Fruit fly (Drosophila melanogaster) whole organism, prepupa: ENCODE measurements around the gene ND-23.

Experiments
- CG10669 ChIP-seq: fragments of 200-800 bp; sonication (Bioruptor generic); optimal IDR thresholded peaks from 3 replicates; lab custom pipeline; 2018; ENCODE audit warnings: missing biosample characterization, mild to moderate bottlenecking, missing genetic modification characterization, moderate library complexity
- CG11294 ChIP-seq: fragments of 200-800 bp; sonication (Bioruptor generic); IDR thresholded peaks from 2 replicates; pipeline ENCODE4 v1.3.6; 2022; ENCODE audit warnings: missing biosample characterization, missing genetic modification characterization
- CG1621 ChIP-seq: fragments of 200-800 bp; sonication (Bioruptor generic); optimal IDR thresholded peaks from 3 replicates; lab custom pipeline; 2018; ENCODE audit warnings: missing biosample characterization, mild to moderate bottlenecking, missing genetic modification characterization
- CG16779 ChIP-seq: fragments of 200-800 bp; sonication (Bioruptor generic); optimal IDR thresholded peaks from 3 replicates; lab custom pipeline; 2017; ENCODE audit warnings: missing biosample characterization, mild to moderate bottlenecking, missing genetic modification characterization
- CG32006 ChIP-seq: fragments of 200-800 bp; sonication (Bioruptor generic); optimal IDR thresholded peaks from 3 replicates; lab custom pipeline; 2017; ENCODE audit warnings: missing biosample characterization, mild to moderate bottlenecking, missing genetic modification characterization
- CG6163 ChIP-seq: fragments of 200-800 bp; sonication (Bioruptor generic); IDR thresholded peaks from 3 replicates; pipeline ENCODE4 v1.3.6; 2022; ENCODE audit warnings: missing biosample characterization, missing genetic modification characterization
- CG6792 ChIP-seq: fragments of 200-800 bp; sonication (Bioruptor generic); optimal IDR thresholded peaks from 3 replicates; lab custom pipeline; 2016; ENCODE audit warnings: missing biosample characterization, missing genetic modification characterization
- CG8632 ChIP-seq: fragments of 200-800 bp; sonication (Bioruptor generic); optimal IDR thresholded peaks from 3 replicates; lab custom pipeline; 2016; ENCODE audit warnings: missing biosample characterization, missing genetic modification characterization
- Ets96B ChIP-seq: fragments of 200-800 bp; optimal IDR thresholded peaks from 2 replicates; lab custom pipeline; 2019; ENCODE audit warnings: missing biosample characterization, mild to moderate bottlenecking, missing genetic modification characterization, moderate library complexity
- Gug ChIP-seq: fragments of 200-800 bp; sonication (Bioruptor generic); IDR thresholded peaks from 2 replicates; pipeline ENCODE4 v1.3.6; 2022; ENCODE audit warnings: missing biosample characterization, missing genetic modification characterization
- Sox15 ChIP-seq: fragments of 200-800 bp; sonication (Bioruptor generic); optimal IDR thresholded peaks from 3 replicates; lab custom pipeline; 2016; ENCODE audit warnings: missing biosample characterization, missing genetic modification characterization

DNA sequence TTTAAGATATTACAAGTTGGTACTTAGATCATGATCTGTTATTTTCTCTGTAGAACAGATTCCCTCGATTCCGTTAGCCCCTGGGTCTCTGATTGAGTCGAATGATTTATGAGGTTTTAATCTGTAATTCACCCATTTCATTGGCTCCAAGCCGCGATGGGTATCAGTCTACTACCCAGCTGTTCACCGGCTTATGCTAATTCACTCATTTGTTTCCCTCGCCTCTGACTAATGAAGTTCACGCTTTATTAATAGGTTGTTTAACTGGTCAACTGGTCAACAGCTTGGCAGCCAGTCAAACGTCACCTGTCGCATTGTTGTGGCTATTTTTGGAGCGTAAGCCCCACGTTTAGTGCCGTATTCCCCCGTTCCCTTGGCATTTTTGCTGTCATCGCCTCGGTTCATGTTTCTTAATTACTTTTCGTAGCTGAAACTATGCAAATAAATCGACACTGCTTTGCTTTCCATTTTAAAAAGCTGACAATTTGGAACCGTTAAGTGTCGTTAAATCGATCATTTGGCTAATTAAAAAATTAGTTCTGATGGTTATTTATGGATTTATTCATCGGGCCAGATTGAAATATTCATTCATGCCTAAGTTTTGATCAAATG, 36.0 kb upstream of the ND-23 start:
- TF ChIP-seq CG16779 (no peak), CG6163 (no peak), CG10669 (no peak), Sox15 (GFP tag; lab: Kevin White, UChicago) (no peak), CG8632 (GFP tag; lab: Kevin White, UChicago) (no peak), CG6792 (GFP tag; lab: Kevin White, UChicago) (no peak), CG11294 (GFP tag; lab: Robert Waterston, UW) (no peak), Ets96B (no peak), Gug (GFP tag; lab: Robert Waterston, UW) (no peak), CG1621 (tag; lab: Kevin White, UChicago) (no peak), CG32006 (GFP tag; lab: Kevin White, UChicago) (no peak)
